Fruit fly (Drosophila melanogaster) whole organism, embryonic: ENCODE measurements around the gene CG31098.

Experiments used
- Adf1 ChIP-seq: fragments of 200-800 bp; sonication (Bioruptor generic); IDR thresholded peaks from 2 replicates; pipeline ENCODE4 v1.3.6; 2022; ENCODE audit warnings: missing biosample characterization, missing genetic modification characterization
- Aef1 ChIP-seq: fragments of 200-800 bp; sonication (Bioruptor generic); IDR thresholded peaks from 3 replicates; pipeline ENCODE4 v1.3.6; 2022; ENCODE audit warnings: missing biosample characterization, missing genetic modification characterization
- C15 ChIP-seq: fragments of 200-800 bp; sonication (Bioruptor generic); IDR thresholded peaks from 3 replicates; pipeline ENCODE4 v1.3.6; 2022; ENCODE audit warnings: missing biosample characterization, missing genetic modification characterization
- CG10147 ChIP-seq: fragments of 200-800 bp; sonication (Bioruptor generic); optimal IDR thresholded peaks from 2 replicates; lab custom pipeline; 2019; ENCODE audit warnings: missing biosample characterization, mild to moderate bottlenecking, missing genetic modification characterization, moderate library complexity
- CG10462 ChIP-seq: fragments of 200-800 bp; sonication (Bioruptor generic); optimal IDR thresholded peaks from 2 replicates; lab custom pipeline; 2016; ENCODE audit warnings: missing biosample characterization, missing genetic modification characterization
- CG10543 ChIP-seq: fragments of 200-800 bp; sonication (Bioruptor generic); optimal IDR thresholded peaks from 3 replicates; lab custom pipeline; 2017; ENCODE audit warnings: missing biosample characterization, mild to moderate bottlenecking, missing genetic modification characterization, moderate library complexity
- CG11085 ChIP-seq: fragments of 200-800 bp; sonication (Bioruptor generic); IDR thresholded peaks from 2 replicates; pipeline ENCODE4 v1.3.6; 2022; ENCODE audit warnings: missing biosample characterization, missing genetic modification characterization
- CG12155 ChIP-seq: fragments of 200-800 bp; sonication (Bioruptor generic); optimal IDR thresholded peaks from 3 replicates; lab custom pipeline; 2016; ENCODE audit warnings: missing biosample characterization, missing genetic modification characterization
- CG12942 ChIP-seq: fragments of 200-800 bp; sonication (Bioruptor generic); optimal IDR thresholded peaks from 3 replicates; lab custom pipeline; 2016; ENCODE audit warnings: missing biosample characterization, missing genetic modification characterization
- CG15011 ChIP-seq: fragments of 200-800 bp; sonication (Bioruptor generic); optimal IDR thresholded peaks from 3 replicates; lab custom pipeline; 2018; ENCODE audit warnings: missing biosample characterization, mild to moderate bottlenecking, missing genetic modification characterization
- CG16815 ChIP-seq: fragments of 200-800 bp; sonication (Bioruptor generic); optimal IDR thresholded peaks from 3 replicates; lab custom pipeline; 2017; ENCODE audit warnings: missing biosample characterization, mild to moderate bottlenecking, missing genetic modification characterization
- CG16863 ChIP-seq: fragments of 200-800 bp; sonication (Bioruptor generic); optimal IDR thresholded peaks from 3 replicates; lab custom pipeline; 2016; ENCODE audit warnings: missing biosample characterization, missing genetic modification characterization
- CG18262 ChIP-seq: fragments of 200-800 bp; optimal IDR thresholded peaks from 3 replicates; lab custom pipeline; 2019; ENCODE audit warnings: missing biosample characterization, mild to moderate bottlenecking, missing genetic modification characterization, moderate library complexity
- CG18764 ChIP-seq: fragments of 200-800 bp; sonication (Bioruptor generic); optimal IDR thresholded peaks from 3 replicates; lab custom pipeline; 2016; ENCODE audit warnings: missing biosample characterization, missing genetic modification characterization
- CG2120 ChIP-seq: fragments of 200-800 bp; sonication (Bioruptor generic); optimal IDR thresholded peaks from 3 replicates; lab custom pipeline; 2016; ENCODE audit warnings: missing biosample characterization, missing genetic modification characterization
- CG30020 ChIP-seq: fragments of 200-800 bp; optimal IDR thresholded peaks from 2 replicates; lab custom pipeline; 2019; ENCODE audit warnings: missing biosample characterization, mild to moderate bottlenecking, missing genetic modification characterization, moderate library complexity
- CG3163 ChIP-seq: fragments of 200-800 bp; sonication (Bioruptor generic); optimal IDR thresholded peaks from 3 replicates; lab custom pipeline; 2016; ENCODE audit warnings: missing biosample characterization, missing genetic modification characterization
- CG3726 ChIP-seq: fragments of 200-800 bp; sonication (Bioruptor generic); IDR thresholded peaks from 3 replicates; pipeline ENCODE4, ENCODE4 v1.3.6; 2022; ENCODE audit warnings: missing biosample characterization, missing genetic modification characterization
- CG43689 ChIP-seq: fragments of 200-800 bp; sonication (Bioruptor generic); IDR thresholded peaks from 2 replicates; pipeline ENCODE4 v1.3.6; 2022; ENCODE audit warnings: missing biosample characterization, missing genetic modification characterization
- CG6765 ChIP-seq: fragments of 200-800 bp; sonication (Bioruptor generic); optimal IDR thresholded peaks from 3 replicates; lab custom pipeline; 2017; ENCODE audit warnings: missing biosample characterization, mild to moderate bottlenecking, missing genetic modification characterization
- CG8924 ChIP-seq: fragments of 200-800 bp; optimal IDR thresholded peaks from 3 replicates; lab custom pipeline; 2019; ENCODE audit warnings: missing biosample characterization, mild to moderate bottlenecking, missing genetic modification characterization, moderate library complexity
- CG9609 ChIP-seq: fragments of 200-800 bp; sonication (Bioruptor generic); optimal IDR thresholded peaks from 3 replicates; lab custom pipeline; 2016; ENCODE audit warnings: missing biosample characterization, missing genetic modification characterization
- Dbx ChIP-seq: fragments of 200-800 bp; sonication (Bioruptor generic); IDR thresholded peaks from 3 replicates; pipeline ENCODE4 v1.3.6; 2022; ENCODE audit warnings: missing biosample characterization, missing genetic modification characterization
- E2f1 ChIP-seq: fragments of 200-800 bp; sonication (Bioruptor generic); IDR thresholded peaks from 2 replicates; pipeline ENCODE4 v1.3.6; 2022; ENCODE audit warnings: missing biosample characterization, missing genetic modification characterization
- E2f2 ChIP-seq: fragments of 200-800 bp; sonication (Bioruptor generic); IDR thresholded peaks from 2 replicates; pipeline ENCODE4 v1.3.6; 2022; ENCODE audit warnings: missing biosample characterization, missing genetic modification characterization
- Gug ChIP-seq: fragments of 200-800 bp; sonication (Bioruptor generic); IDR thresholded peaks from 4 replicates; pipeline ENCODE4 v1.3.6; 2022; ENCODE audit warnings: missing biosample characterization, missing genetic modification characterization
- Lhr ChIP-seq: fragments of 200-800 bp; sonication (Bioruptor generic); optimal IDR thresholded peaks from 3 replicates; lab custom pipeline; 2017; ENCODE audit warnings: mild to moderate bottlenecking, missing biosample characterization, missing genetic modification reagents, missing genetic modification characterization
- Max ChIP-seq: fragments of 200-800 bp; sonication (Bioruptor generic); optimal IDR thresholded peaks from 2 replicates; lab custom pipeline; 2016; ENCODE audit warnings: missing biosample characterization, mild to moderate bottlenecking, missing genetic modification characterization
- Myb ChIP-seq: fragments of 200-800 bp; sonication (Bioruptor generic); optimal IDR thresholded peaks from 2 replicates; lab custom pipeline; 2016; ENCODE audit warnings: missing biosample characterization, missing genetic modification characterization
- Nf-YB ChIP-seq: fragments of 200-800 bp; sonication (Bioruptor generic); optimal IDR thresholded peaks from 3 replicates; lab custom pipeline; 2019; ENCODE audit warnings: missing biosample characterization, mild to moderate bottlenecking, missing genetic modification characterization, moderate library complexity
- Poxn ChIP-seq: fragments of 200-800 bp; sonication (Bioruptor generic); IDR thresholded peaks from 2 replicates; pipeline ENCODE4 v1.3.6; 2022; ENCODE audit warnings: missing biosample characterization, missing genetic modification characterization
- Spps ChIP-seq: fragments of 200-800 bp; sonication (Bioruptor generic); optimal IDR thresholded peaks from 2 replicates; lab custom pipeline; 2018; ENCODE audit warnings: missing biosample characterization, mild to moderate bottlenecking, missing genetic modification characterization
- Sry-δ ChIP-seq: fragments of 200-800 bp; sonication (Bioruptor generic); optimal IDR thresholded peaks from 2 replicates; lab custom pipeline; 2016; ENCODE audit warnings: missing biosample characterization, missing genetic modification characterization
- Xbp1 ChIP-seq: fragments of 200-800 bp; sonication (Bioruptor generic); optimal IDR thresholded peaks from 3 replicates; lab custom pipeline; 2016; ENCODE audit warnings: missing biosample characterization, mild to moderate bottlenecking, missing genetic modification characterization
- bab2 ChIP-seq: fragments of 200-800 bp; sonication (Bioruptor generic); optimal IDR thresholded peaks from 2 replicates; lab custom pipeline; 2016; ENCODE audit warnings: missing biosample characterization, missing genetic modification characterization
- bowl ChIP-seq: fragments of 200-800 bp; sonication (Bioruptor generic); IDR thresholded peaks from 2 replicates; pipeline ENCODE4 v1.3.6; 2022; ENCODE audit warnings: missing biosample characterization, missing genetic modification characterization
- cas ChIP-seq: fragments of 200-800 bp; sonication (Bioruptor generic); IDR thresholded peaks from 2 replicates; pipeline ENCODE4 v1.3.6; 2022; ENCODE audit warnings: missing biosample characterization, missing genetic modification characterization
- chif ChIP-seq, 2 experiments: fragments of 200-800 bp; sonication (Bioruptor generic); optimal IDR thresholded peaks; 3 replicates each; lab custom pipeline; 2016; ENCODE audit warnings: missing biosample characterization in 2 of 2, missing genetic modification characterization in 2 of 2
- grn ChIP-seq: fragments of 200-800 bp; sonication (Bioruptor generic); optimal IDR thresholded peaks from 3 replicates; lab custom pipeline; 2017; ENCODE audit warnings: missing biosample characterization, missing genetic modification characterization
- ham ChIP-seq: fragments of 200-800 bp; sonication (Bioruptor generic); IDR thresholded peaks from 2 replicates; pipeline ENCODE4 v1.3.6; 2022; ENCODE audit warnings: missing biosample characterization, missing genetic modification characterization
- her ChIP-seq: fragments of 200-800 bp; sonication (Bioruptor generic); optimal IDR thresholded peaks from 2 replicates; lab custom pipeline; 2016; ENCODE audit warnings: missing biosample characterization, missing genetic modification characterization
- ind ChIP-seq: fragments of 200-800 bp; sonication (Bioruptor generic); optimal IDR thresholded peaks from 3 replicates; lab custom pipeline; 2016; ENCODE audit warnings: missing biosample characterization, missing genetic modification characterization
- mirr ChIP-seq: fragments of 200-800 bp; sonication (Bioruptor generic); optimal IDR thresholded peaks from 3 replicates; lab custom pipeline; 2018; ENCODE audit warnings: missing biosample characterization, mild to moderate bottlenecking, missing genetic modification characterization
- pho ChIP-seq: fragments of 200-800 bp; sonication (Bioruptor generic); optimal IDR thresholded peaks from 2 replicates; lab custom pipeline; 2016; ENCODE audit warnings: missing biosample characterization, missing genetic modification characterization
- run ChIP-seq: fragments of 200-800 bp; sonication (Bioruptor generic); optimal IDR thresholded peaks from 3 replicates; lab custom pipeline; 2018; ENCODE audit warnings: missing biosample characterization, mild to moderate bottlenecking, missing genetic modification characterization
- sens ChIP-seq: fragments of 200-800 bp; sonication (Bioruptor generic); peaks from one replicate; lab custom pipeline; 2016; ENCODE audit warnings: missing biosample characterization, missing genetic modification characterization
- shn ChIP-seq: fragments of 200-800 bp; sonication (Bioruptor generic); optimal IDR thresholded peaks from 3 replicates; lab custom pipeline; 2016; ENCODE audit warnings: missing biosample characterization, missing genetic modification characterization
- tio ChIP-seq: fragments of 200-800 bp; sonication (Bioruptor generic); optimal IDR thresholded peaks from 2 replicates; lab custom pipeline; 2017; ENCODE audit warnings: missing biosample characterization, missing genetic modification characterization, inconsistent platforms
- tup ChIP-seq: fragments of 200-800 bp; sonication (Bioruptor generic); optimal IDR thresholded peaks from 2 replicates; lab custom pipeline; 2016; ENCODE audit warnings: missing biosample characterization, mild to moderate bottlenecking, missing genetic modification characterization, moderate library complexity
- tx ChIP-seq: fragments of 200-800 bp; sonication (Bioruptor generic); optimal IDR thresholded peaks from 2 replicates; lab custom pipeline; 2016; ENCODE audit warnings: missing biosample characterization, missing genetic modification characterization
- z ChIP-seq: fragments of 200-800 bp; sonication (Bioruptor generic); IDR thresholded peaks from 3 replicates; pipeline ENCODE4 v1.3.6; 2022; ENCODE audit warnings: missing biosample characterization, missing genetic modification characterization
- zfh2 ChIP-seq: fragments of 200-800 bp; sonication (Bioruptor generic); optimal IDR thresholded peaks from 2 replicates; lab custom pipeline; 2016; ENCODE audit warnings: missing biosample characterization, missing genetic modification characterization

The CG31098 gene

dm6 chr3R:25262322-25262761 is 30.4 kb downstream of the CG31098 start, which contains the start of the genes Kdsr and CG11858 (continued):
- TF ChIP-seq CG10462 (GFP tag; lab: Kevin White, UChicago) (peak; percentile 19), CG15011 (GFP tag; lab: Kevin White, UChicago) (no peak), CG18764 (GFP tag; lab: Kevin White, UChicago) (peak; percentile 27), CG30020 (peak; percentile 46), CG10147 (GFP tag; lab: Kevin White, UChicago) (peak; percentile 63), Dbx (GFP tag; lab: Robert Waterston, UW) (peak; percentile 61; the same call in 1 of the 3 replicates), Max (peak; percentile 72), CG18262 (tag; lab: Kevin White, UChicago) (peak; percentile 62), tx (GFP tag; lab: Kevin White, UChicago) (peak; percentile 26), CG16863 (GFP tag; lab: Kevin White, UChicago) (peak; percentile 15), CG11085 (GFP tag; lab: Robert Waterston, UW) (no peak), sens (peak; percentile 91), grn (GFP tag; lab: Kevin White, UChicago) (peak; percentile 73), Aef1 (GFP tag; lab: Robert Waterston, UW) (peak; percentile 53), CG3726 (GFP tag; lab: Robert Waterston, UW) (no peak), Sry-δ (GFP tag; lab: Kevin White, UChicago) (peak; percentile 58), Poxn (no peak), CG12942 (GFP tag; lab: Kevin White, UChicago) (peak; percentile 49), Myb (GFP tag; lab: Kevin White, UChicago) (peak; percentile 51), CG2120 (GFP tag; lab: Kevin White, UChicago) (peak; percentile 82), bowl (no peak), bab2 (GFP tag; lab: Kevin White, UChicago) (peak; percentile 40), CG6765 (GFP tag; lab: Kevin White, UChicago) (no peak), Lhr (peak; percentile 37), Xbp1 (peak; percentile 75), E2f1 (GFP tag; lab: Robert Waterston, UW) (peak; percentile 40; the same call in 1 of the 2 replicates), CG12155 (GFP tag; lab: Kevin White, UChicago) (peak; percentile 54), her (peak; percentile 30), CG10543 (GFP tag; lab: Kevin White, UChicago) (peak; percentile 59), pho (GFP tag; lab: Kevin White, UChicago) (peak; percentile 57), CG3163 (GFP tag; lab: Kevin White, UChicago) (peak; percentile 19), Gug (GFP tag; lab: Robert Waterston, UW) (no peak), C15 (GFP tag; lab: Robert Waterston, UW) (no peak), CG43689 (0 out of 2 replicates have a peak, but pooled peaks have one; percentile 15), Adf1 (GFP tag; lab: Robert Waterston, UW) (peak; percentile 54), ind (GFP tag; lab: Kevin White, UChicago) (peak; percentile 66), tup (peak; percentile 9), Nf-YB (GFP tag; lab: Kevin White, UChicago) (peak; percentile 5), run (peak; percentile 2), ham (GFP tag; lab: Robert Waterston, UW) (no peak), shn (peak; percentile 59), cas (peak; percentile 52; the same call in 1 of the 2 replicates), Spps (peak; percentile 51), z (GFP tag; lab: Robert Waterston, UW) (0 out of 3 replicates have a peak, but pooled peaks have one; percentile 29), chif (GFP tag; optimal IDR thresholded peaks at IDR 0.05; lab: Kevin White, UChicago) (peak; percentile 49 to 56), E2f2 (GFP tag; lab: Robert Waterston, UW) (peak; percentile 56; the same call in 1 of the 2 replicates), mirr (GFP tag; lab: Kevin White, UChicago) (no peak), CG9609 (peak; percentile 26), tio (GFP tag; lab: Kevin White, UChicago) (no peak), zfh2 (GFP tag; lab: Kevin White, UChicago) (peak; percentile 71), CG8924 (tag; lab: Kevin White, UChicago) (peak; percentile 58), CG16815 (GFP tag; lab: Kevin White, UChicago) (peak; percentile 13)
